Fruit fly (Drosophila melanogaster): ENCODE data around the gene Pgam5.

dm6 chrX:1854873-1855272, 18.5 kb downstream of the Pgam5 start:
- TF ChIP-seq tup (GFP tag; optimal IDR thresholded peaks at IDR 0.05): no peak
- no peak for TF ChIP-seq CG4707 (GFP tag; optimal IDR thresholded peaks at IDR 0.05)
- TF ChIP-seq CG10366 (GFP tag; IDR thresholded peaks at IDR 0.05): no peak
- no peak for TF ChIP-seq zf30C (GFP tag; optimal IDR thresholded peaks at IDR 0.05)
- no peak for TF ChIP-seq Meics (GFP tag; optimal IDR thresholded peaks at IDR 0.05)
- TF ChIP-seq D19A (tag; optimal IDR thresholded peaks at IDR 0.05): no peak
- TF ChIP-seq Dll (GFP tag; IDR thresholded peaks at IDR 0.05; ENCODE audit: partially characterized antibody): no peak
- TF ChIP-seq Hr78 (GFP tag; optimal IDR thresholded peaks at IDR 0.05): no peak
- no peak for TF ChIP-seq kay (GFP tag; optimal IDR thresholded peaks at IDR 0.05)
- no peak for TF ChIP-seq gcm (GFP tag; optimal IDR thresholded peaks at IDR 0.05)
- no peak for TF ChIP-seq sima (GFP tag; optimal IDR thresholded peaks at IDR 0.05)
- no peak for TF ChIP-seq CG4328 (GFP tag; optimal IDR thresholded peaks at IDR 0.05)
- no peak for TF ChIP-seq Lpt (GFP tag; optimal IDR thresholded peaks at IDR 0.05)

All from whole organism, embryonic.